Worm (Caenorhabditis elegans) whole organism, midembryonic: ENCODE results near the gene rei-2.

Source experiments
- T22C8.4 ChIP-seq: fragments of 200-800 bp; sonication (Bioruptor generic); IDR thresholded peaks from 2 replicates; pipeline ENCODE4 v1.3.6; 2022; ENCODE audit warnings: missing genetic modification characterization, missing compliant biosample characterization
- cog-1 ChIP-seq: sonication (generic microtip); optimal IDR thresholded peaks from 2 replicates; lab custom pipeline; 2016; ENCODE audit warnings: missing genetic modification characterization, missing compliant biosample characterization
- flt-1 ChIP-seq: fragments of 200-800 bp; sonication (Bioruptor generic); IDR thresholded peaks from 2 replicates; pipeline ENCODE4 v1.3.6; 2022; ENCODE audit warnings: missing genetic modification characterization, missing compliant biosample characterization
- klf-2 ChIP-seq: fragments of 200-800 bp; sonication (Bioruptor generic); conservative IDR thresholded peaks from 2 replicates; pipeline ENCODE4 v1.3.6; 2022; ENCODE audit warnings: missing genetic modification reagents, missing genetic modification characterization, missing compliant biosample characterization
- med-1 ChIP-seq: sonication (generic microtip); optimal IDR thresholded peaks from 2 replicates; lab custom pipeline; 2017; ENCODE audit warnings: missing genetic modification characterization, mild to moderate bottlenecking, missing compliant biosample characterization, antibody characterized with exemption, missing genetic modification reagents; ENCODE audit not compliant: insufficient read depth
- ref-1 ChIP-seq: fragments of 200-800 bp; sonication (Bioruptor generic); conservative IDR thresholded peaks from 2 replicates; pipeline ENCODE4 v1.3.6; 2022; ENCODE audit warnings: missing genetic modification reagents, missing genetic modification characterization, missing compliant biosample characterization
- tab-1 ChIP-seq: fragments of 200-800 bp; sonication (Bioruptor generic); IDR thresholded peaks from 2 replicates; pipeline ENCODE4 v1.3.6; 2022; ENCODE audit warnings: missing genetic modification characterization, missing compliant biosample characterization
- ztf-23 ChIP-seq: fragments of 200-800 bp; sonication (Bioruptor generic); IDR thresholded peaks from 2 replicates; pipeline ENCODE4 v1.3.6; 2022; ENCODE audit warnings: missing genetic modification reagents, missing genetic modification characterization, missing compliant biosample characterization
- ztf-29 ChIP-seq: fragments of 200-800 bp; sonication (Bioruptor generic); IDR thresholded peaks from 2 replicates; pipeline ENCODE4 v1.3.6; 2022; ENCODE audit warnings: missing genetic modification reagents, missing genetic modification characterization, missing compliant biosample characterization

rei-2 gene

DNA sequence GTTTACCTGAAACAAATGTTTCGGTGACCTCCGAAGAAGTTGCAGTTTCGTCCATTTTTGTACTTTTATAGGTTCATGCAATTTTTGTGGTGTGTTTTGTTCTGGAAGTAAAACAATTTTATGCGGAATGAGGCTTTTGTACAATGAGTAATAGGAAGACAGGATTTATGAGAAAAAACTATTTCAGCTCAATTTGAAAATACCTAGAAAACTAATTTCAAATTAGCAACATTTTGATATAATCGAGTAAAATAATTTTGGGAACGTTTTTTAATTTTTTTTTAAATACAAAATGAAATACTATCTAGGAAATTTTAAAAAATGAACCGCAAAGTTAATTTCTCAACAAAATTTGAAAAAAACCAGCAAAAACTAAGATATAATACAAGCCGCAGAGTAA is at the start of gene rei-2:
Gene rei-2 (minus strand): TSS at position 101 of the 400 bp plus-strand sequence.
- TF ChIP-seq cog-1 (tag; lab: Kevin White, UChicago) (no peak), ztf-29 (GFP tag; lab: Robert Waterston, UW) (no peak), tab-1 (GFP tag; lab: Robert Waterston, UW) (no peak), klf-2 (GFP tag; lab: Robert Waterston, UW) (no peak), med-1 (GFP tag; lab: Kevin White, UChicago) (no peak), ref-1 (GFP tag; lab: Robert Waterston, UW) (no peak), ztf-23 (GFP tag; lab: Robert Waterston, UW) (no peak), flt-1 (GFP tag; lab: Robert Waterston, UW) (no peak), T22C8.4 (GFP tag; lab: Robert Waterston, UW) (no peak)

DNA sequence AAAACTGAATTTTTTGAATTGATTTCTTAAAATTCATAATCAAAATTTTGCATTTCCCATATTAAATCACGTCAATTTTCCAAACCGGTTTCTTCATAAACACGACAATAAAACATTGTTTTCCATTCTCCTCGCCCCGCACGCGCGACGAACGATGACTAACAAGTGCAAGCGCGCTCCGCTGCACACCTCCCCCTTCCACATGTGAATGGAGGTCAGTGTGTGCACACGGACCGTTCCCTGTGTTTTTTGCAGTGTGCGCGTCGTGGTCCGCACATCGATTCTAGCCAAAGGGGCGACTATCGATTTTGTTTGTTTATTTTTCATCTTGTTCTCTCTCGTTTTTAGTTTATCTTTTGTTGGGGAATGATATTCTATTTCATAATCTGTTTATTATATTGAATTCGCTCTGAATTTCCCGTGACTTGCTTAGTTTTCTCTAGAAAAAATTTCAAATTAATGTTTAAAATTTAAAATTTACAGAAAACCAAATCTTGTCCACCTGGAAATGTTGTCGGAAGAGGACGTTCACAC is 40.6 kb upstream of the rei-2 start, which contains the start of gene snx-1:
Gene snx-1 (plus strand): TSS at position 484 of the 534 bp plus-strand sequence.
- no peak for TF ChIP-seq tab-1 (GFP tag; lab: Robert Waterston, UW)
- peak; percentile 52; the same call in 1 of the 2 replicates for TF ChIP-seq flt-1 (GFP tag; lab: Robert Waterston, UW)

DNA sequence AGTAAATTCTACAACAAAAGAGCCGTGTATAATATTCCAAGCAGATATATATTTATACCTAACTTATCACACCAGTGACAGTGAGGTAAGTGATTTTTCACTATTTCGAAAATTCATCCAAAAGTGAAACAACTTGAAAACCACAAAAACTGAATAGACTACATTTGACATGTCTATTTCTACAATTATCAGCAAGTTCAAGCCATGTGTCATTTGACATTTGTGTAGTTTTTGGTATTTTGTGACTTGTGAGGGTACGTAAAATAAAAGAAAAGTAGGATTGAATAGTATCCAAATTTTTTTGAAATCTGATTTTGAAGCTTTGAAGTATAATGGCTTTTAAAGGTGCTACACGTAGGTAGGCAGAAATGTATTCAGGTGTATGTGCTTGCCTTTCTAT is 38.3 kb upstream of the rei-2 start:
- no peak for TF ChIP-seq ztf-23 (GFP tag; lab: Robert Waterston, UW)

DNA sequence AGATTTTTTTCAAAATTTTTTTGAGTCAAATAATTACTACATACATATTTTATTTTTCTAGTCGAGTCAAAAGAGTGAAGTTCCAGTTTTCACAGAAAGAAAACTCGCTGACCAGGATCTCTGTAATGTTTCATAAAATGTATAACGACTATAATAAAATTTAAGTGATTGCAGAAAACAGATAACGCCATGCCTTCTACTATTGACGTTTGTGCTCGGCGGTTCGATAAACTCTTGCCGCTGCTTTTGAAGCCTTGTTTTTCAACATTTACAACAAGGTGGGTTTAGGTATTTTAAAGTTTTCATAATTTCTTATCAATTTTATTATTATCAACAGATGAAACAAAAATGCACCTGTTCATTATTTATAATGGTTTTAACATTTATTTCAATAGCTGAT is 37.5 kb upstream of the rei-2 start, which contains the start of gene lmp-2:
Gene lmp-2 (plus strand): TSS at position 190 of the 400 bp plus-strand sequence.
- no peak for TF ChIP-seq T22C8.4 (GFP tag; lab: Robert Waterston, UW)

DNA sequence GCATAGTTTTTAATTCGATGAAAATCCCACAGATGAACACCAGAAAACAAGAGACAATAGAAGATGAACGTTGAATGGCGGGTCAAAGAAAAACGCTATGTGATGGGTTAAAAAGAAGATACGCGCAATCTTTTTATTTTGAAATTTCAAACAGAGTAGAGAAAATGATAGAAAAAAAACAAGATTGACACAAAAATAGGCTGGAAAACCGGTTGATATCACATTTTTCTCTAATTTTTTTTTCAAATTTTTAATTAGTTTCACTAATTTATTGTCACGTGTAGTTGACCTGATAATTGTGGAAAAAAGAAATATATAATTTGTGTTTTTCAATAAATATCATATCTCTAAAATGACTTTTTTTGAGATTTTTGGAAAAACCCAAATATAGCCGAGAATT is 36.2 kb upstream of the rei-2 start, which contains the start of gene C05D9.9:
Gene C05D9.9 (minus strand): TSS at position 101 of the 400 bp plus-strand sequence.
- TF ChIP-seq med-1 (GFP tag; lab: Kevin White, UChicago) = no peak
- no peak for TF ChIP-seq flt-1 (GFP tag; lab: Robert Waterston, UW)
- no peak for TF ChIP-seq ref-1 (GFP tag; lab: Robert Waterston, UW)
- TF ChIP-seq T22C8.4 (GFP tag; lab: Robert Waterston, UW) = no peak
- TF ChIP-seq tab-1 (GFP tag; lab: Robert Waterston, UW) = no peak
- no peak for TF ChIP-seq klf-2 (GFP tag; lab: Robert Waterston, UW)
- TF ChIP-seq cog-1 (tag; lab: Kevin White, UChicago) = no peak

DNA sequence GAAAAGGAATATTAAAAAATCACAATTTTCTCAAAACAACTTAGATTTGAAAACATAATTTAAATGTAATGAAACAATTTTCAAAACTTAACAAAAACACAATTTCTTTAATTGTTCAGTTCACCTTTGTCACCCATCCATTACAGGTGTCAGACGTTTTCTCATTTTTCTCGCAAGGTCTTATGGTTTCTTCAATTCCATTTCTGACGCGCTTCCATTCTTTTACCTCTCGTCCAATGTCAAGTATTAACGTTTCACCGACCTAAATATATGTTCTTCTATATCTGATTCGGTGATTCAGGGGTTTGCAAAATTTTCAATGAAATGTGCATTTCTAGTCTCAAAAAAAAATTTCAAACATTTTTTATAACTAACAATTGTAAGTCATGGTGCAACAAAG is 35.5 kb upstream of the rei-2 start:
- TF ChIP-seq tab-1 (GFP tag; lab: Robert Waterston, UW) = no peak
- TF ChIP-seq cog-1 (tag; lab: Kevin White, UChicago) = no peak
- no peak for TF ChIP-seq ref-1 (GFP tag; lab: Robert Waterston, UW)
- TF ChIP-seq klf-2 (GFP tag; lab: Robert Waterston, UW) = no peak
- no peak for TF ChIP-seq med-1 (GFP tag; lab: Kevin White, UChicago)
- TF ChIP-seq T22C8.4 (GFP tag; lab: Robert Waterston, UW) = no peak
- TF ChIP-seq ztf-23 (GFP tag; lab: Robert Waterston, UW) = no peak
- no peak for TF ChIP-seq flt-1 (GFP tag; lab: Robert Waterston, UW)
- no peak for TF ChIP-seq ztf-29 (GFP tag; lab: Robert Waterston, UW)

DNA sequence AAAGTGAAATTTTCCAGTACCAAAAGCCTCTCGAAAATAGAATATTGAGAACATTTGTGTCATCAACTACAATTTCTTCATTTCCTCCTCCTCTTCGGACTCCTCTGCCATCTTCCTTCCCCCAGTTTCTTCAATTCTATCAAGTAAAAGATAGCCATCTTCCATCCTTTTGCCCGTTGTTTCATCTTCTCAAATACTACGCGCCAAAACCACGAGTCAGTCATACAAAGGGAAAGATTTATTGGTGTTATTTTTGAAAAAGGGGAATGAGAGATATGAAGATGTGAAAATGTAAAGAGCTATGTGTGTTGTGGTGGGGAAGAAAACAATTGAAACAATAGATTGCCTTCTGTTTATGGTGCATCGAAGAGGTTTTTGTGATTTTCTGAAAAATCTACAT is 34.2 kb upstream of the rei-2 start:
- TF ChIP-seq tab-1 (GFP tag; lab: Robert Waterston, UW) (no peak), T22C8.4 (GFP tag; lab: Robert Waterston, UW) (no peak), ztf-29 (GFP tag; lab: Robert Waterston, UW) (no peak), klf-2 (GFP tag; lab: Robert Waterston, UW) (no peak), cog-1 (tag; lab: Kevin White, UChicago) (no peak), ref-1 (GFP tag; lab: Robert Waterston, UW) (no peak), med-1 (GFP tag; lab: Kevin White, UChicago) (no peak), flt-1 (GFP tag; lab: Robert Waterston, UW) (no peak), ztf-23 (GFP tag; lab: Robert Waterston, UW) (no peak)

DNA sequence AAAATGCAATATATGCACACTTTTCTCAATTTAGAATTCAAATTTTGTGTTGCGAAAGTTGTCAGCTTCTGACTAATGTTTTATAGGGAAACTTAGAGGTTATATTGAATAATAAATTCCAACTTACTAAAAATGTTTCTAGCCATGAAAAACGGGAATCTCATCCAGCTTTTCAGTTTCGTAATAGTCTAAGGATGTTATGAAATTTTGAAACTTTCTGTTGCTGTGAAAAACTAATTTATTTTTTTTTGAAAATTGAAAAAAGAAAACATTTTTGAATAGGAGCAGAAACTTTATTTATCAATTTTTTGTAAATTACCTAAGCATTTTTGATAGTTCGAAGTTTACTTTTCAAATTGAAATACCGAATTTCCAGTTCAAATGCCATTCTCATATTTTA is 33.6 kb upstream of the rei-2 start:
- TF ChIP-seq tab-1 (GFP tag; lab: Robert Waterston, UW) = no peak
- no peak for TF ChIP-seq ztf-23 (GFP tag; lab: Robert Waterston, UW)
- no peak for TF ChIP-seq flt-1 (GFP tag; lab: Robert Waterston, UW)
- TF ChIP-seq klf-2 (GFP tag; lab: Robert Waterston, UW) = no peak
- no peak for TF ChIP-seq cog-1 (tag; lab: Kevin White, UChicago)
- no peak for TF ChIP-seq ztf-29 (GFP tag; lab: Robert Waterston, UW)
- no peak for TF ChIP-seq ref-1 (GFP tag; lab: Robert Waterston, UW)
- TF ChIP-seq T22C8.4 (GFP tag; lab: Robert Waterston, UW) = no peak
- no peak for TF ChIP-seq med-1 (GFP tag; lab: Kevin White, UChicago)

DNA sequence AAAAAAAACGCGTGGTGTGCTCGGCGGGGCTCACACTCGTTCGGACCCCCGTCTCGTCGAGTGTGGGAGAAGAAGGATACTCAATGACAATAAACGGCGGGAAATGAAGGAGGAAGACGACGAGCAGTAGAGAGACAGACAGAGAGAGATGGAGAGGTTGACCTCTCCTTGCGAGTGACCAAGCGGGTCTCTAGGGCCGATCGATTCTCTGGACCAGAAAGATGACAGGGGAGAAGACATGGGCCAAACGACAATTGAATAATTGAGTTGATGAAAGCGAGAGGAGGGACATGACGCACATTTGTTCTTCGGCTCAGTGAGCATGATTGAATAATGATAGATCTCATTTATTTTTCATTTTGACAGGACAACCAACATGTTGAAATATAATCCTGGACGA is 32.4 kb upstream of the rei-2 start:
- no peak for TF ChIP-seq tab-1 (GFP tag; lab: Robert Waterston, UW)
- no peak for TF ChIP-seq ref-1 (GFP tag; lab: Robert Waterston, UW)
- TF ChIP-seq flt-1 (GFP tag; lab: Robert Waterston, UW) = 0 out of 2 replicates have a peak, but pooled peaks have one; percentile 54
- TF ChIP-seq cog-1 (tag; lab: Kevin White, UChicago) = peak; percentile 80
- no peak for TF ChIP-seq klf-2 (GFP tag; lab: Robert Waterston, UW)
- peak; percentile 52 for TF ChIP-seq T22C8.4 (GFP tag; lab: Robert Waterston, UW)
- no peak for TF ChIP-seq med-1 (GFP tag; lab: Kevin White, UChicago)
- TF ChIP-seq ztf-29 (GFP tag; lab: Robert Waterston, UW) = no peak
- TF ChIP-seq ztf-23 (GFP tag; lab: Robert Waterston, UW) = no peak
